Fruit fly (Drosophila melanogaster) whole organism, embryonic: ENCODE measurements around the gene Fdx1.

Experiments
- ATbp ChIP-seq: fragments of 200-800 bp; sonication (Bioruptor generic); optimal IDR thresholded peaks from 2 replicates; lab custom pipeline; 2017; ENCODE audit warnings: missing biosample characterization, mild to moderate bottlenecking, missing genetic modification characterization, missing genetic modification reagents
- Bgb ChIP-seq: fragments of 200-800 bp; sonication (Bioruptor generic); IDR thresholded peaks from 2 replicates; pipeline ENCODE4 v1.3.6; 2022; ENCODE audit warnings: missing biosample characterization, missing genetic modification characterization; ENCODE audit not compliant: partially characterized antibody
- Blimp-1 ChIP-seq: fragments of 200-800 bp; sonication (Bioruptor generic); optimal IDR thresholded peaks from 3 replicates; lab custom pipeline; 2018; ENCODE audit warnings: missing biosample characterization, missing genetic modification characterization, mild to moderate bottlenecking, moderate library complexity, missing genetic modification reagents
- CG12071 ChIP-seq: fragments of 200-800 bp; sonication (Bioruptor generic); optimal IDR thresholded peaks from 3 replicates; lab custom pipeline; 2018; ENCODE audit warnings: missing biosample characterization, mild to moderate bottlenecking, missing genetic modification characterization
- CG12219 ChIP-seq: fragments of 200-800 bp; sonication (Bioruptor generic); optimal IDR thresholded peaks from 3 replicates; lab custom pipeline; 2018; ENCODE audit warnings: missing biosample characterization, mild to moderate bottlenecking, missing genetic modification characterization
- CG13123 ChIP-seq: fragments of 200-800 bp; sonication (Bioruptor generic); optimal IDR thresholded peaks from 2 replicates; lab custom pipeline; 2016; ENCODE audit warnings: missing biosample characterization, missing genetic modification characterization
- CG15011 ChIP-seq: fragments of 200-800 bp; sonication (Bioruptor generic); optimal IDR thresholded peaks from 3 replicates; lab custom pipeline; 2018; ENCODE audit warnings: missing biosample characterization, mild to moderate bottlenecking, missing genetic modification characterization
- CG15696 ChIP-seq: fragments of 200-800 bp; sonication (Bioruptor generic); optimal IDR thresholded peaks from 2 replicates; lab custom pipeline; 2019; ENCODE audit warnings: missing biosample characterization, mild to moderate bottlenecking, missing genetic modification characterization, moderate library complexity
- CG1602 ChIP-seq: fragments of 200-800 bp; sonication (Bioruptor generic); optimal IDR thresholded peaks from 3 replicates; lab custom pipeline; 2016; ENCODE audit warnings: missing biosample characterization, missing genetic modification characterization
- CG18476 ChIP-seq: fragments of 200-800 bp; sonication (Bioruptor generic); optimal IDR thresholded peaks from 2 replicates; lab custom pipeline; 2016; ENCODE audit warnings: missing biosample characterization, mild to moderate bottlenecking, missing genetic modification characterization
- CG18764 ChIP-seq: fragments of 200-800 bp; sonication (Bioruptor generic); optimal IDR thresholded peaks from 3 replicates; lab custom pipeline; 2016; ENCODE audit warnings: missing biosample characterization, missing genetic modification characterization
- CG2889 ChIP-seq: fragments of 200-800 bp; sonication (Bioruptor generic); IDR thresholded peaks from 3 replicates; pipeline ENCODE4 v1.3.6; 2022; ENCODE audit warnings: missing biosample characterization, missing genetic modification characterization
- CG30403 ChIP-seq: fragments of 200-800 bp; sonication (Bioruptor generic); optimal IDR thresholded peaks from 3 replicates; lab custom pipeline; 2016; ENCODE audit warnings: missing biosample characterization, missing genetic modification characterization
- CG30431 ChIP-seq: fragments of 200-800 bp; sonication (Bioruptor generic); optimal IDR thresholded peaks from 2 replicates; lab custom pipeline; 2017; ENCODE audit warnings: missing biosample characterization, missing genetic modification characterization
- CG31365 ChIP-seq: fragments of 200-800 bp; sonication (Bioruptor generic); optimal IDR thresholded peaks from 2 replicates; lab custom pipeline; 2018; ENCODE audit warnings: missing biosample characterization, mild to moderate bottlenecking, missing genetic modification characterization
- CG33557 ChIP-seq: fragments of 200-800 bp; sonication (Bioruptor generic); optimal IDR thresholded peaks from 2 replicates; lab custom pipeline; 2019; ENCODE audit warnings: missing biosample characterization, mild to moderate bottlenecking, missing genetic modification characterization, moderate library complexity
- CG5245 ChIP-seq: fragments of 200-800 bp; sonication (Bioruptor generic); optimal IDR thresholded peaks from 3 replicates; lab custom pipeline; 2016; ENCODE audit warnings: missing biosample characterization, missing genetic modification characterization
- CG6854 ChIP-seq: fragments of 200-800 bp; sonication (Bioruptor generic); optimal IDR thresholded peaks from 3 replicates; lab custom pipeline; 2017; ENCODE audit warnings: missing biosample characterization, mild to moderate bottlenecking, missing genetic modification characterization
- CG7372 ChIP-seq: fragments of 200-800 bp; sonication (Bioruptor generic); IDR thresholded peaks from 2 replicates; pipeline ENCODE4 v1.3.6; 2022; ENCODE audit warnings: missing biosample characterization, missing genetic modification characterization
- CG7556 ChIP-seq: fragments of 200-800 bp; sonication (Bioruptor generic); optimal IDR thresholded peaks from 2 replicates; lab custom pipeline; 2017; ENCODE audit warnings: missing biosample characterization, mild to moderate bottlenecking, missing genetic modification characterization
- CG7745 ChIP-seq: fragments of 200-800 bp; sonication (Bioruptor generic); optimal IDR thresholded peaks from 2 replicates; lab custom pipeline; 2018; ENCODE audit warnings: missing biosample characterization, mild to moderate bottlenecking, missing genetic modification characterization, moderate library complexity
- CG9727 ChIP-seq: fragments of 200-800 bp; sonication (Bioruptor generic); optimal IDR thresholded peaks from 3 replicates; lab custom pipeline; 2017; ENCODE audit warnings: missing biosample characterization, mild to moderate bottlenecking, missing genetic modification characterization
- Doc2 ChIP-seq: fragments of 200-800 bp; sonication (Bioruptor generic); IDR thresholded peaks from 2 replicates; pipeline ENCODE4 v1.3.6; 2022; ENCODE audit warnings: missing biosample characterization, missing genetic modification characterization
- Fer2 ChIP-seq: fragments of 200-800 bp; sonication (Bioruptor generic); optimal IDR thresholded peaks from 2 replicates; lab custom pipeline; 2018; ENCODE audit warnings: missing biosample characterization, mild to moderate bottlenecking, missing genetic modification characterization, moderate library complexity
- Hey ChIP-seq: fragments of 200-800 bp; sonication (Bioruptor generic); optimal IDR thresholded peaks from 3 replicates; lab custom pipeline; 2018; ENCODE audit warnings: missing biosample characterization, mild to moderate bottlenecking, missing genetic modification characterization
- Hr51 ChIP-seq, 2 experiments: fragments of 200-800 bp; sonication (Bioruptor generic); optimal IDR thresholded peaks; 2 replicates in 1 of 2; 3 replicates in 1 of 2; lab custom pipeline; 2016 to 2018; ENCODE audit warnings: missing biosample characterization in 2 of 2, missing genetic modification characterization in 2 of 2, mild to moderate bottlenecking in 1 of 2, moderate library complexity in 1 of 2
- Mrtf ChIP-seq: fragments of 200-800 bp; sonication (Bioruptor generic); IDR thresholded peaks from 3 replicates; pipeline ENCODE4 v1.3.6; 2022; ENCODE audit warnings: missing biosample characterization, missing genetic modification characterization
- Myb ChIP-seq: fragments of 200-800 bp; sonication (Bioruptor generic); optimal IDR thresholded peaks from 2 replicates; lab custom pipeline; 2016; ENCODE audit warnings: missing biosample characterization, missing genetic modification characterization
- chif ChIP-seq, 2 experiments: fragments of 200-800 bp; sonication (Bioruptor generic); optimal IDR thresholded peaks; 3 replicates each; lab custom pipeline; 2016; ENCODE audit warnings: missing biosample characterization in 2 of 2, missing genetic modification characterization in 2 of 2
- chm ChIP-seq: fragments of 200-800 bp; sonication (Bioruptor generic); IDR thresholded peaks from 2 replicates; pipeline ENCODE4 v1.3.6; 2022; ENCODE audit warnings: missing biosample characterization, missing genetic modification characterization
- chn ChIP-seq: fragments of 200-800 bp; sonication (Bioruptor generic); optimal IDR thresholded peaks from 2 replicates; lab custom pipeline; 2016; ENCODE audit warnings: missing biosample characterization, missing genetic modification characterization
- crp ChIP-seq, 2 experiments: fragments of 200-800 bp; sonication (Bioruptor generic); optimal IDR thresholded peaks; 2 replicates in 1 of 2; 3 replicates in 1 of 2; lab custom pipeline; 2017; ENCODE audit warnings: missing biosample characterization in 2 of 2, missing genetic modification characterization in 2 of 2, mild to moderate bottlenecking in 1 of 2, moderate library complexity in 1 of 2
- dan ChIP-seq: fragments of 200-800 bp; sonication (Bioruptor generic); IDR thresholded peaks from 2 replicates; pipeline ENCODE4 v1.3.6; 2022; ENCODE audit warnings: missing biosample characterization, missing genetic modification characterization
- dmrt11E ChIP-seq: fragments of 200-800 bp; sonication (Bioruptor generic); optimal IDR thresholded peaks from 3 replicates; lab custom pipeline; 2018; ENCODE audit warnings: missing biosample characterization, mild to moderate bottlenecking, missing genetic modification characterization, moderate library complexity
- gce ChIP-seq: fragments of 200-800 bp; sonication (Bioruptor generic); IDR thresholded peaks from 3 replicates; pipeline ENCODE4 v1.3.6; 2022; ENCODE audit warnings: missing biosample characterization, missing genetic modification characterization
- insv ChIP-seq, 2 experiments: fragments of 200-800 bp; sonication (Bioruptor generic); optimal IDR thresholded peaks; 3 replicates each; lab custom pipeline; 2016 to 2018; ENCODE audit warnings: missing biosample characterization in 2 of 2, missing genetic modification characterization in 2 of 2
- knrl ChIP-seq: fragments of 200-800 bp; sonication (Bioruptor generic); IDR thresholded peaks from 3 replicates; pipeline ENCODE4 v1.3.6; 2022; ENCODE audit warnings: missing biosample characterization, missing genetic modification characterization; ENCODE audit not compliant: partially characterized antibody
- nerfin-2 ChIP-seq: fragments of 200-800 bp; sonication (Bioruptor generic); IDR thresholded peaks from 2 replicates; pipeline ENCODE4 v1.3.6; 2022; ENCODE audit warnings: missing biosample characterization, missing genetic modification characterization; ENCODE audit not compliant: partially characterized antibody
- nom ChIP-seq: fragments of 200-800 bp; sonication (Bioruptor generic); optimal IDR thresholded peaks from 2 replicates; lab custom pipeline; 2017; ENCODE audit warnings: missing biosample characterization, missing genetic modification characterization, mild to moderate bottlenecking, moderate library complexity, missing genetic modification reagents
- rib ChIP-seq: fragments of 200-800 bp; sonication (Bioruptor generic); IDR thresholded peaks from 2 replicates; pipeline ENCODE4 v1.3.6; 2022; ENCODE audit warnings: missing biosample characterization, missing genetic modification characterization
- sc ChIP-seq, 3 experiments: fragments of >200 bp in 2 of 3; fragments of 200-800 bp in 1 of 3; sonication (Bioruptor generic) in 1 of 3; optimal IDR thresholded peaks; 2 replicates in 2 of 3; 3 replicates in 1 of 3; lab custom pipeline; 2017; ENCODE audit warnings: mild to moderate bottlenecking in 1 of 3, missing biosample characterization in 1 of 3, missing genetic modification characterization in 1 of 3, missing genetic modification reagents in 1 of 3
- seq ChIP-seq: fragments of 200-800 bp; sonication (Bioruptor generic); IDR thresholded peaks from 2 replicates; pipeline ENCODE4 v1.3.6; 2022; ENCODE audit warnings: missing biosample characterization, missing genetic modification characterization
- slp2 ChIP-seq: fragments of 200-800 bp; sonication (Bioruptor generic); optimal IDR thresholded peaks from 2 replicates; lab custom pipeline; 2016; ENCODE audit warnings: missing biosample characterization, missing genetic modification characterization
- trem ChIP-seq: fragments of 200-800 bp; optimal IDR thresholded peaks from 3 replicates; lab custom pipeline; 2019; ENCODE audit warnings: missing biosample characterization, mild to moderate bottlenecking, missing genetic modification characterization, moderate library complexity
- ttk ChIP-seq: fragments of 200-800 bp; sonication (Bioruptor generic); IDR thresholded peaks from 2 replicates; pipeline ENCODE4 v2.1.2; 2022; ENCODE audit warnings: missing biosample characterization, missing genetic modification characterization
- vvl ChIP-seq: fragments of 200-800 bp; sonication (Bioruptor generic); IDR thresholded peaks from 2 replicates; pipeline ENCODE4 v1.3.6; 2022; ENCODE audit warnings: missing biosample characterization, missing genetic modification characterization
- wor ChIP-seq: fragments of 200-800 bp; sonication (Bioruptor generic); IDR thresholded peaks from 2 replicates; pipeline ENCODE4 v1.3.6; 2022; ENCODE audit warnings: missing biosample characterization, missing genetic modification characterization
- zf30C ChIP-seq: fragments of 200-800 bp; sonication (Bioruptor generic); optimal IDR thresholded peaks from 3 replicates; lab custom pipeline; 2018; ENCODE audit warnings: missing biosample characterization, mild to moderate bottlenecking, missing genetic modification characterization

Fdx1 gene

DNA sequence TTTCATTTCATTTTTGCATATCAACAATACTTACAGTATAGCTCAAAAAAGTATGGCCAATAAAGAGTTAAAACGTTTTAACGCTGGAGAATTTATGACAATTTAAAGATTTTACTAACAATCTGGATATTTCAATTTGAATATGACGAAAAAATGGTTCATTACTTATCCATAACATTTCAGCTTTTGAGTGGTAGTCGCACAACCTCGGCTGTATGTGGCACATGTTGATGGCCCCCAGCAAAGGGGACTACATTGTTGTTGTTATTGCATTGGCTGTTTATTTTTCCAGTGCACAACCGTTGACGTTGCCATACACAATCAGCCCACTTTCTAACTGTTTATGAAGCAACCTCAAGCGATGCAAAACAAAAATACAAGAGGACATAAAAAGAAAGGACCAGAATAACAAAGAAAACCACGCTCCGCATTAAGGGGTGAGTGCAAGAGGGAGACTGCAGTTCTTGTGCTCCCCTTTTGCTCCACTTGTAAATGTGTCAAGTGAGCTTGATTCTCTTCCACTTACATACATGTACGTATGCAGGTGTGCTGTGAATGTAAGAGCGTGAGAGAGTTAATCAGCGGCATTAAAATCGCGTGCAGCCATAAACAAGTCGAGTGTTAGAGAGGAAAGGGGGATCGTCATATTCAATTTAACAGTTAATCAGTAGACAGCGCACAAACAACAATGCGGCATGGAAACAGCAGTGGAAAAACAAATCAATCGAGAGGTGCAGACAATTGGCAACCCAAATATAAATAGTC, 49.2 kb upstream of the Fdx1 start (continued):
- no peak for TF ChIP-seq gce (GFP tag; lab: Robert Waterston, UW)
- no peak for TF ChIP-seq rib
- no peak for TF ChIP-seq CG2889
- no peak for TF ChIP-seq crp (GFP tag; optimal IDR thresholded peaks at IDR 0.05; lab: Kevin White, UChicago)
- no peak for TF ChIP-seq CG5245
- peak; percentile 54 for TF ChIP-seq ttk (GFP tag; lab: Robert Waterston, UW)
- peak; percentile 17 for TF ChIP-seq slp2
- TF ChIP-seq zf30C (GFP tag; lab: Kevin White, UChicago) = no peak
- no peak for TF ChIP-seq Fer2 (tag; lab: Kevin White, UChicago)
- TF ChIP-seq Blimp-1 = peak; percentile 49
- no peak for TF ChIP-seq CG6854
- TF ChIP-seq CG18764 = no peak
- TF ChIP-seq Hey (tag; lab: Kevin White, UChicago) = no peak
- TF ChIP-seq nerfin-2 (GFP tag; lab: Robert Waterston, UW) = no peak
- TF ChIP-seq trem (tag; lab: Kevin White, UChicago) = no peak
- TF ChIP-seq insv (GFP tag; optimal IDR thresholded peaks at IDR 0.05; lab: Kevin White, UChicago) = no peak
- TF ChIP-seq CG7556 (GFP tag; lab: Kevin White, UChicago) = peak; percentile 62
- TF ChIP-seq seq (GFP tag; lab: Robert Waterston, UW) = peak; percentile 58; the same call in 1 of the 2 replicates
- peak; percentile 65 for TF ChIP-seq vvl
- no peak for TF ChIP-seq sc (optimal IDR thresholded peaks at IDR 0.05; lab: Kevin White, UChicago)
- peak; percentile 10 for TF ChIP-seq sc (GFP tag; optimal IDR thresholded peaks at IDR 0.05; lab: Kevin White, UChicago)
- peak; percentile 57; the same call in 1 of the 3 replicates for TF ChIP-seq Mrtf (GFP tag; lab: Robert Waterston, UW)
- no peak for TF ChIP-seq CG30431 (GFP tag; lab: Kevin White, UChicago)
- no peak for TF ChIP-seq chm (GFP tag; lab: Robert Waterston, UW)
- TF ChIP-seq CG12071 (GFP tag; lab: Kevin White, UChicago) = no peak
- TF ChIP-seq Hr51 (GFP tag; optimal IDR thresholded peaks at IDR 0.05; lab: Kevin White, UChicago) = peak in 1 of 2 experiments; percentile 75
- no peak for TF ChIP-seq CG33557 (GFP tag; lab: Kevin White, UChicago)
- no peak for TF ChIP-seq Doc2 (GFP tag; lab: Robert Waterston, UW)
- no peak for TF ChIP-seq CG7372 (GFP tag; lab: Robert Waterston, UW)
- TF ChIP-seq dmrt11E = no peak
- no peak for TF ChIP-seq CG7745
- peak; percentile 38 for TF ChIP-seq CG30403 (GFP tag; lab: Kevin White, UChicago)
- TF ChIP-seq CG31365 (tag; lab: Kevin White, UChicago) = no peak
- no peak for TF ChIP-seq dan (GFP tag; lab: Robert Waterston, UW)
- peak; percentile 64 for TF ChIP-seq ATbp (GFP tag; lab: Kevin White, UChicago)
- peak; percentile 38; the same call in 1 of the 2 replicates for TF ChIP-seq wor
- TF ChIP-seq Bgb = no peak
- no peak for TF ChIP-seq CG15011 (GFP tag; lab: Kevin White, UChicago)
- TF ChIP-seq chif (GFP tag; optimal IDR thresholded peaks at IDR 0.05; lab: Kevin White, UChicago) = peak in 1 of 2 experiments; percentile 28
- peak; percentile 43 for TF ChIP-seq CG9727 (GFP tag; lab: Kevin White, UChicago)
- no peak for TF ChIP-seq chn (GFP tag; lab: Kevin White, UChicago)
- no peak for TF ChIP-seq CG18476 (GFP tag; lab: Kevin White, UChicago)
- TF ChIP-seq Myb (GFP tag; lab: Kevin White, UChicago) = no peak
- TF ChIP-seq nom (GFP tag; lab: Kevin White, UChicago) = peak; percentile 90
- no peak for TF ChIP-seq CG15696 (tag; lab: Kevin White, UChicago)
- no peak for TF ChIP-seq CG1602 (GFP tag; lab: Kevin White, UChicago)
- no peak for TF ChIP-seq CG13123 (GFP tag; lab: Kevin White, UChicago)
- TF ChIP-seq CG12219 (GFP tag; lab: Kevin White, UChicago) = peak; percentile 22
- no peak for TF ChIP-seq knrl (GFP tag; lab: Robert Waterston, UW)
